Fruit fly (Drosophila melanogaster): ENCODE results near the gene CG31267.

CG31267 gene

dm6 chr3R:17118917-17119378 is 15.0 kb upstream of the CG31267 start (continued):
- TF ChIP-seq pdm3 (GFP tag; optimal IDR thresholded peaks at IDR 0.05) (no peak), topi (GFP tag; optimal IDR thresholded peaks at IDR 0.05) (no peak), CG8632 (GFP tag; optimal IDR thresholded peaks at IDR 0.05) (peak; percentile 8), CG11762 (GFP tag; optimal IDR thresholded peaks at IDR 0.05; ENCODE audit: insufficient read depth) (no peak), Hr39 (GFP tag; optimal IDR thresholded peaks at IDR 0.05) (no peak), Gug (GFP tag; IDR thresholded peaks at IDR 0.05) (no peak), Ets96B (tag; optimal IDR thresholded peaks at IDR 0.05) (no peak), CG3919 (GFP tag; optimal IDR thresholded peaks at IDR 0.05) (no peak), Sox14 (GFP tag; optimal IDR thresholded peaks at IDR 0.05) (no peak), fkh (GFP tag; optimal IDR thresholded peaks at IDR 0.05) (no peak), spab (GFP tag; optimal IDR thresholded peaks at IDR 0.05) (no peak), CG6808 (GFP tag; optimal IDR thresholded peaks at IDR 0.05) (peak; percentile 8), CG7368 (GFP tag; optimal IDR thresholded peaks at IDR 0.05) (no peak), CG8319 (GFP tag; optimal IDR thresholded peaks at IDR 0.05) (no peak), CG4318 (GFP tag; optimal IDR thresholded peaks at IDR 0.05) (no peak), Eip78C (GFP tag) (peak; percentile 51), fd85E (GFP tag; optimal IDR thresholded peaks at IDR 0.05) (no peak), CG10631 (GFP tag; optimal IDR thresholded peaks at IDR 0.05) (no peak)

DNA sequence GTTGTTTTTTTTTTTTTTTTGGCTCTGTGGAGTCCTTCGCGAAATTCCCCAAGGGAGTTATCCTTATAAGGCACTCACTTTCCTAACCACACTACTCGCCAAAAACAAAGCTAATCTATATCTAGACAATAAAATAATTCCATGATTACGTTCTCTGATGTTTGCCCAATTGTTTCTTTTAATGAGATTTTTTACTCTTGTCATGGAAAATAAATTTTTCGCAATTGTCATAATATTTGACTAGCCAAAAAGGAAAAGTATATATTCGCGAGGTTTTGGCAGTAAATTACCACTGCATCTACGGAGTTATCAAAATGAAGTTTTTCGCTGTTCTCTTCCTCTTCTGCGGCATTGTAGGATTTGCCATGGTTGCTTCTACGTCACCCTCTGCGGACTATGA is 13.8 kb upstream of the CG31267 start, which contains the start of gene CG34278:
CG34278 (plus strand) TSS at position 301 of the 400 bp plus-strand sequence.
- no peak for TF ChIP-seq CG7368 (GFP tag; optimal IDR thresholded peaks at IDR 0.05)
- no peak for TF ChIP-seq Ets96B (tag; optimal IDR thresholded peaks at IDR 0.05)
- no peak for TF ChIP-seq CG11902 (GFP tag; optimal IDR thresholded peaks at IDR 0.05)
- no peak for TF ChIP-seq vri (GFP tag; optimal IDR thresholded peaks at IDR 0.05)
- no peak for TF ChIP-seq Eip93F (GFP tag; optimal IDR thresholded peaks at IDR 0.05)

DNA sequence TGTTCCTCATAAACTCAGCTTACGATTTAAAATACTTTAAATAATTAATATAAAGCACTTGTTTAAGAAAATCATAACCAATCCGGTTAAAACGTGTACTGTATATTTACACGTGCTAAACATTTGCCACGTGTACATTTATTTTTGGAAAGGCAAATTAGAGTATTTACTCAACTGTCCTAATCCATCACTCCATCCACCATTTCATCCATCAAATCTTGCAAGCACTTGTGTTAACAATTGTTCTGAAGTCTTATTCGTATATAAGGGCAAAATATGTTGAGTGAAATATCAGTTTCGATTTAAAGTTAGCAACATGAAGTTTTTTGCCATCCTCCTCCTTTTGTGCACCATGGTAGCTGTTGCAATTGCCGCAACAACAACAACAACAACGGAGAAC is 12.7 kb upstream of the CG31267 start, which contains the start of gene CG42779:
CG42779 (plus strand) TSS at position 301 of the 400 bp plus-strand sequence.
- TF ChIP-seq fkh (GFP tag; optimal IDR thresholded peaks at IDR 0.05) (peak; percentile 26), net (GFP tag; optimal IDR thresholded peaks at IDR 0.05) (no peak), Eip93F (GFP tag; optimal IDR thresholded peaks at IDR 0.05) (no peak)

DNA sequence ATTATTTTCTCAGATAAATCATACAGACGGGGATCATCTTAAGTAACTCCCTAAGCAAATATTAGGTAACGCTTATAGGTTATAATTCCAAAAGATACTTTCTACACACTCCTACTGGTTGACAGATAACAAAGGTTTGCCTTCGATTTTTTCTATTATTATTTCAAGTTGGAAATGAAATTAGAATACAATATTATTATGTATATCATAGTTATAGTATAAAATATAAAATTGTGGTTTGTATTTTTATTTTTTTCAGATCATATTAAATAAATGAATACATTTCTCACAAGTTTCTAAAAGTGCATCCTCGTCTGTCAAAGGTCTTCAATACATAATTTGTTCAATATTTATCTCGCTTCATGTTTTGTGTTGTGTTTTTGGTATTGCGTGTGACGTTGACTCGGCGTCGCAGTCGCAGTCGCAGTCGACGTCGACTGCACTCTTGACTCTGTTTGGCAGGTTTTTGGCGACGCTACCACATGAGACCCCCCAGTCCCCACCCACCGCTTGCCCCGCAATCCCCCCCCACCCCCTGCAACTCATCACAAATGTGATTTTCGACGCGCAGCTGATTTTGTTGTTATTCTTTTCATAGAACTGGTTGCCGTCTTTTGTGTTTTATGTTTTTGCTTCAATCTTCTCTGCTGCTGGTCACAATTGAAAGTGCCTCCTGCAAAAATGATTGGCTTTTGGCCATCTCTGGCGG is 11.0 kb upstream of the CG31267 start:
- TF ChIP-seq achi (GFP tag; optimal IDR thresholded peaks at IDR 0.05), result peak; percentile 5
- peak; percentile 6 for TF ChIP-seq CG10631 (GFP tag; optimal IDR thresholded peaks at IDR 0.05)
- peak; percentile 22 for TF ChIP-seq Ets21C (GFP tag; optimal IDR thresholded peaks at IDR 0.05)
- TF ChIP-seq CG11762 (GFP tag; optimal IDR thresholded peaks at IDR 0.05; ENCODE audit: insufficient read depth), result no peak
- TF ChIP-seq Sox14 (GFP tag; optimal IDR thresholded peaks at IDR 0.05), result peak; percentile 15
- TF ChIP-seq Sox102F (GFP tag; optimal IDR thresholded peaks at IDR 0.05), result peak; percentile 49
- no peak for TF ChIP-seq CG9139 (GFP tag; optimal IDR thresholded peaks at IDR 0.05)
- TF ChIP-seq lz (GFP tag; optimal IDR thresholded peaks at IDR 0.05), result peak; percentile 37
- TF ChIP-seq spab (GFP tag; optimal IDR thresholded peaks at IDR 0.05), result no peak
- peak; percentile 13 for TF ChIP-seq net (GFP tag; optimal IDR thresholded peaks at IDR 0.05)
- TF ChIP-seq CG11902 (GFP tag; optimal IDR thresholded peaks at IDR 0.05), result no peak
- TF ChIP-seq CG6792 (GFP tag; optimal IDR thresholded peaks at IDR 0.05), result peak; percentile 40
- no peak for TF ChIP-seq Eip75B (GFP tag; optimal IDR thresholded peaks at IDR 0.05)
- TF ChIP-seq CG32006 (GFP tag; optimal IDR thresholded peaks at IDR 0.05), result peak; percentile 57
- TF ChIP-seq cyc (GFP tag; optimal IDR thresholded peaks at IDR 0.05), result peak; percentile 2
- peak; percentile 64 for TF ChIP-seq Met (GFP tag; optimal IDR thresholded peaks at IDR 0.05)
- no peak for TF ChIP-seq CG3919 (GFP tag; optimal IDR thresholded peaks at IDR 0.05)
- no peak for TF ChIP-seq Eip93F (GFP tag; optimal IDR thresholded peaks at IDR 0.05)
- TF ChIP-seq Hr4 (GFP tag; optimal IDR thresholded peaks at IDR 0.05), result peak; percentile 29
- TF ChIP-seq Hr38 (GFP tag; optimal IDR thresholded peaks at IDR 0.05), result no peak
- peak; percentile 33 for TF ChIP-seq OdsH (GFP tag; optimal IDR thresholded peaks at IDR 0.05)
- peak; percentile 64 for TF ChIP-seq CG34406 (GFP tag; optimal IDR thresholded peaks at IDR 0.05)
- TF ChIP-seq vri (GFP tag; optimal IDR thresholded peaks at IDR 0.05), result peak; percentile 46
- TF ChIP-seq CG16779 (tag; optimal IDR thresholded peaks at IDR 0.05), result no peak
- no peak for TF ChIP-seq ss (GFP tag; optimal IDR thresholded peaks at IDR 0.05)
- no peak for TF ChIP-seq fd59A (GFP tag; optimal IDR thresholded peaks at IDR 0.05)
- no peak for TF ChIP-seq CG6808 (GFP tag; optimal IDR thresholded peaks at IDR 0.05)
- peak; percentile 13; the same call in 1 of the 2 replicates for TF ChIP-seq CG11294 (GFP tag; IDR thresholded peaks at IDR 0.05)
- TF ChIP-seq dsx (GFP tag; optimal IDR thresholded peaks at IDR 0.05; ENCODE audit: poor library complexity, severe bottlenecking), result no peak
- TF ChIP-seq CG6854 (GFP tag; optimal IDR thresholded peaks at IDR 0.05), result no peak
- TF ChIP-seq Smox (GFP tag; optimal IDR thresholded peaks at IDR 0.05), result peak; percentile 56

Data from whole organism, prepupa.